Fruit fly (Drosophila melanogaster): ENCODE data around the gene mtSSB.

The mtSSB gene

DNA sequence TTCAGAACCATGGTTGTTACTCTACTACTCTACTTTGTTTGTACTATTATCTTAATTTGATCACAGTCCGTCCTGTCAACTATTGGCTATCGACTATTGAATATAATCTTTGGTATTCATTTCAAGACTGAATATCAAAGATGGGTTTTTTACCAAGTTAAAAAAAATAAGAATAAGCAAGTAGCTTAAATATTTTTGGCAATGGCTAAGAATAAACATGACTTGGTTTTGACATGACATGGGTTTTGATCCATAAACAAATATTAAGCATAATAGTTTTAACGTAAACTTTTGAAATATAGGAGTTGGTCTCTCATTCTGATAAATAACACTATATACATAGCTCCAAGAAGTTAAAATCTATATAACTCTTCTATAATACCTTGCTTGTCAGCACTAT is 36.8 kb upstream of the mtSSB start (continued):
- TF ChIP-seq eg (GFP tag; IDR thresholded peaks at IDR 0.05) (no peak), topi (GFP tag; optimal IDR thresholded peaks at IDR 0.05) (no peak), Sox14 (GFP tag; optimal IDR thresholded peaks at IDR 0.05) (no peak), Sox15 (GFP tag; optimal IDR thresholded peaks at IDR 0.05) (peak; percentile 11), CG11294 (GFP tag; IDR thresholded peaks at IDR 0.05) (no peak), CG9139 (GFP tag; optimal IDR thresholded peaks at IDR 0.05) (no peak), fd85E (GFP tag; optimal IDR thresholded peaks at IDR 0.05) (no peak), Gug (GFP tag; IDR thresholded peaks at IDR 0.05) (no peak), Ets96B (tag; optimal IDR thresholded peaks at IDR 0.05) (no peak), CG10631 (GFP tag; optimal IDR thresholded peaks at IDR 0.05) (peak; percentile 25), CG8632 (GFP tag; optimal IDR thresholded peaks at IDR 0.05) (no peak), net (GFP tag; optimal IDR thresholded peaks at IDR 0.05) (no peak), CG8319 (GFP tag; optimal IDR thresholded peaks at IDR 0.05) (no peak), Blimp-1 (GFP tag; optimal IDR thresholded peaks at IDR 0.05) (no peak), esn (GFP tag; optimal IDR thresholded peaks at IDR 0.05) (peak; percentile 23), Hr38 (GFP tag; optimal IDR thresholded peaks at IDR 0.05) (no peak)

DNA sequence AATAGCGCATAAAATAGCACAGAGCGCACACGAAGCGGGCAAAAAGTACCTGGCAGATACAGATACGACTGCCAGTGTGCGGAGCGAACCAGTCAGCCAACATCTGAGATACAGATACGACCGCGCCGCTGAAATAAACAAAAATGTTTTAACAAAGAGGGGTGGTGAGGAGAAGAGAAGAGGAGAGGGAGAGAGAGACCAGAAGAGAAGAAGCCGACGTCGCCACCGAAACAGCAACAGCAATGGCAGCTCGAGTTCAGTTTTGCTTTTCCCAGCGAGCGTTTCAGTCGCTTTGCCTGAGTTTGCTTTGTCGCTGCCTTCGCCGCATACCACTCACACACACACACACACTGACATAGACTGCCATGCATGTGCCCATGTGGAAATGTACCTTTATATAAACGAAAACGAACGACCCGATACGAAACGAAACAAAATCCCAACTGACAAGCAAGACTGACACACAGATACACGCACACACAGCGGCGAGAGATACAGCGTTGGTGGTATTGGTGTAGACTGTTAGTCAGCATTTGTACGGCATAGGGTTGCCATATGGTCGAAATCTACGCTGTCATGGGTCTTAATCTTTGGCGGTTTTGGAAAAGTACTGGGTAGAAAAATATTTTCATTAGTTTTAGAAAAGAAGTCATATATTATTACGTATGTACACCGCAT is 36.2 kb upstream of the mtSSB start:
- peak; percentile 57 for TF ChIP-seq Sox15 (GFP tag; optimal IDR thresholded peaks at IDR 0.05)
- TF ChIP-seq Sox102F (GFP tag; optimal IDR thresholded peaks at IDR 0.05), result peak; percentile 54
- peak; percentile 74 for TF ChIP-seq Lpt (GFP tag; optimal IDR thresholded peaks at IDR 0.05)
- TF ChIP-seq CG32006 (GFP tag; optimal IDR thresholded peaks at IDR 0.05), result no peak
- no peak for TF ChIP-seq CG6276 (GFP tag; optimal IDR thresholded peaks at IDR 0.05)
- peak; percentile 56 for TF ChIP-seq Hr4 (GFP tag; optimal IDR thresholded peaks at IDR 0.05)
- no peak for TF ChIP-seq Blimp-1 (GFP tag; optimal IDR thresholded peaks at IDR 0.05)
- TF ChIP-seq CG4318 (GFP tag; optimal IDR thresholded peaks at IDR 0.05), result no peak
- TF ChIP-seq spab (GFP tag; optimal IDR thresholded peaks at IDR 0.05), result no peak
- TF ChIP-seq OdsH (GFP tag; optimal IDR thresholded peaks at IDR 0.05), result peak; percentile 50
- peak; percentile 32 for TF ChIP-seq CG10669 (GFP tag; optimal IDR thresholded peaks at IDR 0.05)
- TF ChIP-seq vri (GFP tag; optimal IDR thresholded peaks at IDR 0.05), result peak; percentile 65
- TF ChIP-seq CG16779 (tag; optimal IDR thresholded peaks at IDR 0.05), result peak; percentile 40
- no peak for TF ChIP-seq CG11294 (GFP tag; IDR thresholded peaks at IDR 0.05)
- TF ChIP-seq Eip93F (GFP tag; optimal IDR thresholded peaks at IDR 0.05), result peak; percentile 69
- TF ChIP-seq acj6 (GFP tag; optimal IDR thresholded peaks at IDR 0.05), result peak; percentile 40
- peak; percentile 9 for TF ChIP-seq CG6792 (GFP tag; optimal IDR thresholded peaks at IDR 0.05)
- peak; percentile 15 for TF ChIP-seq Ets96B (tag; optimal IDR thresholded peaks at IDR 0.05)
- peak; percentile 71 for TF ChIP-seq Hr39 (GFP tag; optimal IDR thresholded peaks at IDR 0.05)
- no peak for TF ChIP-seq CG7368 (GFP tag; optimal IDR thresholded peaks at IDR 0.05)
- TF ChIP-seq Smox (GFP tag; optimal IDR thresholded peaks at IDR 0.05), result no peak
- TF ChIP-seq fkh (GFP tag; optimal IDR thresholded peaks at IDR 0.05), result peak; percentile 83
- peak; percentile 41 for TF ChIP-seq achi (GFP tag; optimal IDR thresholded peaks at IDR 0.05)
- no peak for TF ChIP-seq CG8119 (GFP tag; IDR thresholded peaks at IDR 0.05)
- TF ChIP-seq cyc (GFP tag; optimal IDR thresholded peaks at IDR 0.05), result peak; percentile 50
- TF ChIP-seq Ets21C (GFP tag; optimal IDR thresholded peaks at IDR 0.05), result peak; percentile 34
- TF ChIP-seq svp (GFP tag), result peak; percentile 88
- TF ChIP-seq Met (GFP tag; optimal IDR thresholded peaks at IDR 0.05), result peak; percentile 45
- TF ChIP-seq CG6854 (GFP tag; optimal IDR thresholded peaks at IDR 0.05), result peak; percentile 95
- TF ChIP-seq CG3919 (GFP tag; optimal IDR thresholded peaks at IDR 0.05), result no peak
- peak; percentile 2 for TF ChIP-seq CG11762 (GFP tag; optimal IDR thresholded peaks at IDR 0.05; ENCODE audit: insufficient read depth)
- peak; percentile 12 for TF ChIP-seq CG3032 (tag; optimal IDR thresholded peaks at IDR 0.05)
- no peak for TF ChIP-seq Gug (GFP tag; IDR thresholded peaks at IDR 0.05)
- TF ChIP-seq CG15336 (GFP tag; IDR thresholded peaks at IDR 0.05), result no peak
- TF ChIP-seq salr (GFP tag; optimal IDR thresholded peaks at IDR 0.05), result no peak
- TF ChIP-seq Hr38 (GFP tag; optimal IDR thresholded peaks at IDR 0.05), result no peak
- TF ChIP-seq net (GFP tag; optimal IDR thresholded peaks at IDR 0.05), result no peak
- TF ChIP-seq CG31627 (GFP tag; optimal IDR thresholded peaks at IDR 0.05), result peak; percentile 66
- TF ChIP-seq topi (GFP tag; optimal IDR thresholded peaks at IDR 0.05), result peak; percentile 14
- TF ChIP-seq CG8319 (GFP tag; optimal IDR thresholded peaks at IDR 0.05), result peak; percentile 8
- no peak for TF ChIP-seq esn (GFP tag; optimal IDR thresholded peaks at IDR 0.05)
- TF ChIP-seq CG9139 (GFP tag; optimal IDR thresholded peaks at IDR 0.05), result no peak
- no peak for TF ChIP-seq CG6163 (GFP tag; IDR thresholded peaks at IDR 0.05)
- no peak for TF ChIP-seq Eip78C (GFP tag)
